Worm (Caenorhabditis elegans) whole organism, L2 larva: ENCODE results near the gene R07E3.6.

Experiments
- C34F6.9 ChIP-seq: fragments of 150-350 bp; optimal IDR thresholded peaks from 2 replicates; lab custom pipeline; 2014; ENCODE audit warnings: missing biosample characterization, missing genetic modification characterization
- F13H6.1 ChIP-seq: sonication (generic microtip); optimal IDR thresholded peaks from 2 replicates; lab custom pipeline; 2016; ENCODE audit warnings: missing genetic modification characterization, missing compliant biosample characterization
- Y55F3AM.14 ChIP-seq: fragments of 200-800 bp; sonication (Bioruptor generic); optimal IDR thresholded peaks from 2 replicates; lab custom pipeline; 2018; ENCODE audit warnings: mild to moderate bottlenecking, missing genetic modification characterization, missing compliant biosample characterization
- aly-2 ChIP-seq: fragments of 150-350 bp; optimal IDR thresholded peaks from 2 replicates; lab custom pipeline; 2014; ENCODE audit warnings: missing biosample characterization, missing genetic modification characterization
- ama-1 ChIP-seq: fragments of 150-350 bp; optimal IDR thresholded peaks from 2 replicates; lab custom pipeline; 2018; ENCODE audit warnings: inconsistent platforms
- blmp-1 ChIP-seq: sonication (generic microtip); optimal IDR thresholded peaks from 2 replicates; lab custom pipeline; 2017; ENCODE audit warnings: missing genetic modification characterization, mild to moderate bottlenecking, missing compliant biosample characterization, antibody characterized with exemption, moderate library complexity; ENCODE audit not compliant: insufficient read depth
- ceh-16 ChIP-seq: fragments of 150-350 bp; optimal IDR thresholded peaks from 2 replicates; lab custom pipeline; 2014; ENCODE audit warnings: missing biosample characterization, missing genetic modification characterization
- crh-2 ChIP-seq: sonication (generic microtip); optimal IDR thresholded peaks from 2 replicates; lab custom pipeline; 2017; ENCODE audit warnings: missing biosample characterization, missing genetic modification characterization
- dmd-4 ChIP-seq: sonication (generic microtip); optimal IDR thresholded peaks from 2 replicates; lab custom pipeline; 2017; ENCODE audit warnings: missing biosample characterization, missing genetic modification characterization
- egl-27 ChIP-seq: sonication (generic microtip); optimal IDR thresholded peaks from 3 replicates; lab custom pipeline; 2017; ENCODE audit warnings: missing biosample characterization, missing genetic modification reagents, missing genetic modification characterization
- elt-1 ChIP-seq: fragments of 150-350 bp; optimal IDR thresholded peaks from 2 replicates; lab custom pipeline; 2014; ENCODE audit warnings: missing biosample characterization, missing genetic modification characterization
- fos-1 ChIP-seq: fragments of 150-350 bp; optimal IDR thresholded peaks from 2 replicates; lab custom pipeline; 2014; ENCODE audit warnings: missing biosample characterization, missing genetic modification characterization
- gmeb-1 ChIP-seq: fragments of 150-350 bp; optimal IDR thresholded peaks from 2 replicates; lab custom pipeline; 2014; ENCODE audit warnings: missing biosample characterization, missing genetic modification characterization
- lin-11 ChIP-seq: fragments of 150-350 bp; sonication (generic microtip); optimal IDR thresholded peaks from 2 replicates; lab custom pipeline; 2014; ENCODE audit warnings: missing biosample characterization, missing genetic modification characterization, inconsistent platforms, mixed read lengths
- lin-39 ChIP-seq: fragments of 150-350 bp; optimal IDR thresholded peaks from 2 replicates; lab custom pipeline; 2014; ENCODE audit warnings: missing biosample characterization, missing genetic modification reagents, missing genetic modification characterization
- lsy-2 ChIP-seq, 2 experiments: fragments of 150-350 bp in 1 of 2; sonication (generic microtip) in 1 of 2; optimal IDR thresholded peaks; 2 replicates each; lab custom pipeline; 2014 to 2017; ENCODE audit warnings: missing biosample characterization in 2 of 2, missing genetic modification characterization in 2 of 2
- mab-5 ChIP-seq: fragments of 150-350 bp; optimal IDR thresholded peaks from 2 replicates; lab custom pipeline; 2014; ENCODE audit warnings: missing biosample characterization, missing genetic modification characterization
- mbf-1 ChIP-seq: sonication (generic microtip); optimal IDR thresholded peaks from 2 replicates; lab custom pipeline; 2017; ENCODE audit warnings: missing biosample characterization, missing genetic modification characterization
- mdl-1 ChIP-seq, 2 experiments: fragments of 150-350 bp in 1 of 2; sonication (generic microtip) in 1 of 2; optimal IDR thresholded peaks; 2 replicates each; lab custom pipeline; 2017; ENCODE audit warnings: missing biosample characterization in 2 of 2, missing genetic modification characterization in 2 of 2
- nhr-10 ChIP-seq: sonication (generic microtip); optimal IDR thresholded peaks from 2 replicates; lab custom pipeline; 2017; ENCODE audit warnings: missing biosample characterization, missing genetic modification characterization
- nhr-11 ChIP-seq: fragments of 150-350 bp; optimal IDR thresholded peaks from 2 replicates; lab custom pipeline; 2014; ENCODE audit warnings: missing biosample characterization, missing genetic modification characterization
- nhr-12 ChIP-seq: fragments of 150-350 bp; optimal IDR thresholded peaks from 2 replicates; lab custom pipeline; 2014; ENCODE audit warnings: missing biosample characterization, missing genetic modification characterization
- nhr-129 ChIP-seq: fragments of 150-350 bp; optimal IDR thresholded peaks from 2 replicates; lab custom pipeline; 2014; ENCODE audit warnings: missing biosample characterization, missing genetic modification characterization
- nhr-21 ChIP-seq: fragments of 150-350 bp; optimal IDR thresholded peaks from 2 replicates; lab custom pipeline; 2014; ENCODE audit warnings: missing biosample characterization, missing genetic modification characterization
- nhr-23 ChIP-seq: fragments of 150-350 bp; optimal IDR thresholded peaks from 2 replicates; lab custom pipeline; 2014; ENCODE audit warnings: missing biosample characterization, missing genetic modification reagents, missing genetic modification characterization
- nhr-237 ChIP-seq: fragments of 150-350 bp; optimal IDR thresholded peaks from 2 replicates; lab custom pipeline; 2014; ENCODE audit warnings: missing biosample characterization, missing genetic modification characterization
- nhr-25 ChIP-seq: fragments of 150-350 bp; sonication (generic microtip); optimal IDR thresholded peaks from 3 replicates; lab custom pipeline; 2014; ENCODE audit warnings: missing biosample characterization, missing genetic modification characterization
- peb-1 ChIP-seq: fragments of 150-350 bp; optimal IDR thresholded peaks from 2 replicates; lab custom pipeline; 2014; ENCODE audit warnings: missing biosample characterization, missing genetic modification characterization
- sem-4 ChIP-seq: fragments of 150-350 bp; optimal IDR thresholded peaks from 2 replicates; lab custom pipeline; 2014; ENCODE audit warnings: missing biosample characterization, missing genetic modification reagents, missing genetic modification characterization
- skn-1 ChIP-seq: sonication (generic microtip); optimal IDR thresholded peaks from 2 replicates; lab custom pipeline; 2017; ENCODE audit warnings: missing biosample characterization, missing genetic modification characterization
- sma-3 ChIP-seq: sonication (generic microtip); optimal IDR thresholded peaks from 2 replicates; lab custom pipeline; 2016; ENCODE audit warnings: missing genetic modification reagents, missing genetic modification characterization, missing compliant biosample characterization
- sma-9 ChIP-seq, 2 experiments: fragments of 150-350 bp in 1 of 2; sonication (generic microtip) in 1 of 2; optimal IDR thresholded peaks; 2 replicates each; lab custom pipeline; 2014 to 2016; ENCODE audit warnings: missing genetic modification characterization in 2 of 2, mild to moderate bottlenecking in 1 of 2, missing biosample characterization in 1 of 2, missing compliant biosample characterization in 1 of 2, missing genetic modification reagents in 1 of 2, moderate library complexity in 1 of 2
- unc-39 ChIP-seq: fragments of 150-350 bp; optimal IDR thresholded peaks from 2 replicates; lab custom pipeline; 2014; ENCODE audit warnings: missing biosample characterization, missing genetic modification characterization
- unc-55 ChIP-seq: fragments of 150-350 bp; sonication (generic microtip); optimal IDR thresholded peaks from 3 replicates; lab custom pipeline; 2014; ENCODE audit warnings: missing biosample characterization, missing genetic modification reagents, missing genetic modification characterization
- unc-62 ChIP-seq: fragments of 150-350 bp; optimal IDR thresholded peaks from 2 replicates; lab custom pipeline; 2014; ENCODE audit warnings: missing biosample characterization, missing genetic modification reagents, missing genetic modification characterization
- zag-1 ChIP-seq: fragments of 150-350 bp; optimal IDR thresholded peaks from 2 replicates; lab custom pipeline; 2014; ENCODE audit warnings: missing biosample characterization, missing genetic modification characterization
- ztf-11 ChIP-seq: sonication (generic microtip); optimal IDR thresholded peaks from 2 replicates; lab custom pipeline; 2017; ENCODE audit warnings: missing biosample characterization, missing genetic modification characterization

R07E3.6 gene

ce11 chrX:10333301-10333854 is 15.9 kb downstream of the R07E3.6 start, which contains the start of gene R07E3.4:
Gene R07E3.4 (minus strand): TSS chrX:10333351.
- TF ChIP-seq skn-1 (no peak), zag-1 (tag; lab: Kevin White, UChicago) (no peak), crh-2 (tag; lab: Kevin White, UChicago) (peak; percentile 18), sem-4 (tag; lab: Kevin White, UChicago) (no peak), nhr-25 (tag; lab: Kevin White, UChicago) (peak; percentile 14), sma-3 (GFP tag; lab: Kevin White, UChicago) (peak; percentile 23), lin-39 (tag; lab: Kevin White, UChicago) (no peak), ztf-11 (tag; lab: Kevin White, UChicago) (no peak), egl-27 (tag; lab: Kevin White, UChicago) (peak; percentile 75), C34F6.9 (tag; lab: Kevin White, UChicago) (peak; percentile 29), sma-9 (GFP tag; optimal IDR thresholded peaks at IDR 0.05; lab: Kevin White, UChicago) (peak; percentile 75), sma-9 (tag; optimal IDR thresholded peaks at IDR 0.05; lab: Kevin White, UChicago) (no peak), peb-1 (no peak), elt-1 (tag; lab: Kevin White, UChicago) (no peak), blmp-1 (tag; lab: Kevin White, UChicago) (no peak), nhr-21 (tag; lab: Kevin White, UChicago) (no peak), ama-1 (lab: Kevin White, UChicago) (no peak), fos-1 (tag; lab: Kevin White, UChicago) (peak; percentile 22), unc-55 (GFP tag; lab: Kevin White, UChicago) (no peak), lin-11 (tag; lab: Kevin White, UChicago) (no peak), Y55F3AM.14 (GFP tag; lab: Kevin White, UChicago) (no peak), nhr-11 (tag; lab: Kevin White, UChicago) (no peak), nhr-237 (no peak), F13H6.1 (peak; percentile 20), mbf-1 (tag; lab: Kevin White, UChicago) (no peak), mdl-1 (tag; optimal IDR thresholded peaks at IDR 0.05; lab: Kevin White, UChicago) (no peak)

DNA sequence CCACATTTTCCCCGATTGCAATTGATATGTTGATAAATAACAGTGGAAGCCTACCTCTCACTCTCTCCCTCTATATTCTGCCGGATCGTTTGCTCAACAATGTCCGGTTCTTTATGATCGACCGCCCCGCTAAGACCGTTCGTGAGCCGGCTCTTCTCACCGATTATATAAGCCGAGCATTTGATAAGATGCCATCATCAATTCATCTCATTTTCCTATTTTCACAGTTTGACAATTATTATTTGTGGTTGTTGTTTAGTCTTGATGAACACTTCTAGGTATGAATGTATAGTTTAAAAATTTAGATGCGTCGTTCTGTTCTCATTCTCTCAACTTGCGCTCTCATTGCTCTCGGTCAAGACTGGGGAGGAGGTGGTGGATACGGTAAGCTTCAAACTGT is 18.6 kb downstream of the R07E3.6 start, which contains the start of gene idpa-3:
idpa-3 (plus strand) TSS at position 301 of the 400 bp plus-strand sequence.
- TF ChIP-seq blmp-1 (tag; lab: Kevin White, UChicago), result no peak
- TF ChIP-seq egl-27 (tag; lab: Kevin White, UChicago), result no peak
- no peak for TF ChIP-seq ztf-11 (tag; lab: Kevin White, UChicago)
- no peak for TF ChIP-seq ceh-16 (tag; lab: Kevin White, UChicago)
- no peak for TF ChIP-seq unc-62 (GFP tag; lab: Kevin White, UChicago)
- TF ChIP-seq nhr-129, result no peak
- no peak for TF ChIP-seq nhr-23 (tag; lab: Kevin White, UChicago)
- no peak for TF ChIP-seq nhr-12
- TF ChIP-seq aly-2 (tag; lab: Kevin White, UChicago), result no peak
- no peak for TF ChIP-seq lsy-2 (tag; optimal IDR thresholded peaks at IDR 0.05; lab: Kevin White, UChicago)
- no peak for TF ChIP-seq elt-1 (tag; lab: Kevin White, UChicago)
- TF ChIP-seq gmeb-1, result no peak
- TF ChIP-seq nhr-237, result no peak
- no peak for TF ChIP-seq C34F6.9 (tag; lab: Kevin White, UChicago)
- TF ChIP-seq, all 48 proteins: peak for 0

ce11 chrX:10336592-10336991 is 19.1 kb downstream of the R07E3.6 start:
- TF ChIP-seq aly-2 (tag; lab: Kevin White, UChicago) (no peak), nhr-237 (no peak), F13H6.1 (no peak), sem-4 (tag; lab: Kevin White, UChicago) (no peak), fos-1 (tag; lab: Kevin White, UChicago) (no peak), lin-39 (tag; lab: Kevin White, UChicago) (no peak), gmeb-1 (no peak), mab-5 (no peak), nhr-21 (tag; lab: Kevin White, UChicago) (no peak), mdl-1 (tag; optimal IDR thresholded peaks at IDR 0.05; lab: Kevin White, UChicago) (no peak), skn-1 (no peak), blmp-1 (tag; lab: Kevin White, UChicago) (no peak), nhr-25 (tag; lab: Kevin White, UChicago) (no peak), dmd-4 (no peak), unc-39 (tag; lab: Kevin White, UChicago) (no peak), nhr-10 (tag; lab: Kevin White, UChicago) (no peak), ztf-11 (tag; lab: Kevin White, UChicago) (no peak), egl-27 (tag; lab: Kevin White, UChicago) (no peak), peb-1 (no peak)
